Worm (Caenorhabditis elegans): ENCODE data around the gene Y39A1A.22.
A peak's percentile ranks its signal among the peaks of the same experiment; 100 is the strongest.

ce11 chrIII:10736322-10736985 is 29.6 kb upstream of the Y39A1A.22 start:
- TF ChIP-seq F33H1.4 (GFP tag; IDR thresholded peaks at IDR 0.05) (peak; percentile 60), K12H6.12 (tag; optimal IDR thresholded peaks at IDR 0.05) (no peak), F23B12.7 (tag; optimal IDR thresholded peaks at IDR 0.05; ENCODE audit: insufficient read depth) (no peak), ccch-3 (GFP tag; optimal IDR thresholded peaks at IDR 0.05) (no peak), ztf-26 (tag; optimal IDR thresholded peaks at IDR 0.05) (no peak), ztf-18 (tag; optimal IDR thresholded peaks at IDR 0.05) (no peak), sea-2 (GFP tag; IDR thresholded peaks at IDR 0.05) (no peak), lsl-1 (GFP tag; optimal IDR thresholded peaks at IDR 0.05) (peak; percentile 74), dox-1 (GFP tag; IDR thresholded peaks at IDR 0.05) (no peak), F52B5.7 (tag; optimal IDR thresholded peaks at IDR 0.05) (no peak), ceh-27 (GFP tag; optimal IDR thresholded peaks at IDR 0.05) (no peak)
